Fruit fly (Drosophila melanogaster): ENCODE results near the gene Cpr76Bd.

Gene Cpr76Bd

DNA sequence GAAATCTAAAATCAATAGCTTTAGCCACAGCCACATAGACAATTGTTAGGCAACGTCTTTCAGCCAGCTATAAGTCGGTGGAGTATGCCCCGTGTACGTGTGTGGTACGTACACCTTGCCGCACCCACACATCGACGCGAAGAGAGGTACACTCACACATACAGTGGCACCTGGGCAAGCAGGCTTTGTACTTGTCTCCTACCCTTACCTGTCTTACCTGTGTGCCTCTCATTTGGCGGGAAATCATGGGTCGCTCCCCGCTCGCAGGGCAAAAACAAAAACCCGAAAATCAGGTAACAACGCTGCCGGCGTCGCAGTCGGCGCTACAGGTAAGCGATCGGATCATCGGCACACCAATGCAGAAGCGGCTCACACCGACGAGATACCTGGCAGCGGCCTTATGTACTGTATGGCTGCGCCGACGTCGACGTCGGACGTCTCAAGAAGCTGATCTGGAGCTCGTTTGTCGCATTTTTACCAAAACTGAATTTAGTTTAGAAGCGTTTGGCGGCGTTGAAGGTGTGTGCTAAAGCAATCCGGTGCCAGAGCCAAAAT is 29.7 kb downstream of the Cpr76Bd start:
- TF ChIP-seq Clk (GFP tag; optimal IDR thresholded peaks at IDR 0.05) (no peak), CG12768 (GFP tag; optimal IDR thresholded peaks at IDR 0.05) (no peak), cic (GFP tag; optimal IDR thresholded peaks at IDR 0.05) (no peak)

DNA sequence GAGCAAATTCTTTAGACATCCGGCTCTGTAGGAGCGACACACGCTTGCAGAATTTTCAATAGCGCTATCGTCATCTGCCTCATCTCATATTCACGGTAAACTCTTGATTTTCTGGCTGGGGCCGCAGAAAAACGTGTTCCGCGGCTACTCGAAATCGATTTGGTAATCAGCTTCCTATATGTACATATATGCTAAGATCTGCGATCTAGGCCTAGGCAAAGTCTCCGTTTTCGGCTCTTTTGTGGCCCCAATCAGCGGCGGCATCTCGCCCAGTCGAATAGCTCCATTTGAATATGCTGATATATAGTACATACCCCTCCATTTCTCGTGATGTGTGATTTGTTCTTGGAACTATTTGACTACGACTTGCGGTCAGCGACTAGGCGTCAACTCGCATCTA is 30.5 kb downstream of the Cpr76Bd start:
- TF ChIP-seq Hr96 (GFP tag; optimal IDR thresholded peaks at IDR 0.05) (no peak), CG14711 (tag; optimal IDR thresholded peaks at IDR 0.05) (no peak), Crg-1 (GFP tag; optimal IDR thresholded peaks at IDR 0.05) (no peak), CG33017 (tag; optimal IDR thresholded peaks at IDR 0.05) (no peak), Clk (GFP tag; optimal IDR thresholded peaks at IDR 0.05) (no peak), tj (GFP tag; optimal IDR thresholded peaks at IDR 0.05) (no peak), CG11617 (GFP tag; optimal IDR thresholded peaks at IDR 0.05) (no peak), ovo (GFP tag; optimal IDR thresholded peaks at IDR 0.05) (no peak), cic (GFP tag; optimal IDR thresholded peaks at IDR 0.05) (no peak), cnc (optimal IDR thresholded peaks at IDR 0.05) (no peak), pad (GFP tag; optimal IDR thresholded peaks at IDR 0.05) (no peak), CG7101 (tag; optimal IDR thresholded peaks at IDR 0.05) (no peak), CG12768 (GFP tag; optimal IDR thresholded peaks at IDR 0.05) (no peak), kay (GFP tag; ENCODE audit: borderline replicate concordance) (no peak), toe (GFP tag; optimal IDR thresholded peaks at IDR 0.05) (no peak), bab1 (GFP tag; optimal IDR thresholded peaks at IDR 0.05) (no peak)

dm6 chr3L:19564905-19565700 is 32.6 kb downstream of the Cpr76Bd start:
- no peak for TF ChIP-seq CG7045 (GFP tag; optimal IDR thresholded peaks at IDR 0.05)
- TF ChIP-seq toe (GFP tag; optimal IDR thresholded peaks at IDR 0.05), result no peak
- TF ChIP-seq CG14711 (tag; optimal IDR thresholded peaks at IDR 0.05), result no peak
- TF ChIP-seq kay (GFP tag; ENCODE audit: borderline replicate concordance), result no peak
- no peak for TF ChIP-seq Clk (GFP tag; optimal IDR thresholded peaks at IDR 0.05)
- TF ChIP-seq CG1620 (GFP tag; optimal IDR thresholded peaks at IDR 0.05), result no peak
- no peak for TF ChIP-seq ovo (GFP tag; optimal IDR thresholded peaks at IDR 0.05)
- no peak for TF ChIP-seq Mnt (GFP tag; optimal IDR thresholded peaks at IDR 0.05)
- no peak for TF ChIP-seq pad (GFP tag; optimal IDR thresholded peaks at IDR 0.05)
- TF ChIP-seq Hr96 (GFP tag; optimal IDR thresholded peaks at IDR 0.05), result no peak
- no peak for TF ChIP-seq CG7101 (tag; optimal IDR thresholded peaks at IDR 0.05)
- no peak for TF ChIP-seq CG33017 (tag; optimal IDR thresholded peaks at IDR 0.05)
- no peak for TF ChIP-seq CG12768 (GFP tag; optimal IDR thresholded peaks at IDR 0.05)
- no peak for TF ChIP-seq tj (GFP tag; optimal IDR thresholded peaks at IDR 0.05)
- no peak for TF ChIP-seq CG5204 (GFP tag; optimal IDR thresholded peaks at IDR 0.05)
- TF ChIP-seq bab1 (GFP tag; optimal IDR thresholded peaks at IDR 0.05), result no peak
- no peak for TF ChIP-seq cnc (optimal IDR thresholded peaks at IDR 0.05)
- no peak for TF ChIP-seq CG11617 (GFP tag; optimal IDR thresholded peaks at IDR 0.05)

- no peak for TF ChIP-seq ovo (GFP tag; optimal IDR thresholded peaks at IDR 0.05)
- TF ChIP-seq tj (GFP tag; optimal IDR thresholded peaks at IDR 0.05), result no peak
- TF ChIP-seq Mnt (GFP tag; optimal IDR thresholded peaks at IDR 0.05), result no peak
- no peak for TF ChIP-seq cnc (optimal IDR thresholded peaks at IDR 0.05)
- no peak for TF ChIP-seq CG7045 (GFP tag; optimal IDR thresholded peaks at IDR 0.05)
- TF ChIP-seq Hr96 (GFP tag; optimal IDR thresholded peaks at IDR 0.05), result no peak
- no peak for TF ChIP-seq pad (GFP tag; optimal IDR thresholded peaks at IDR 0.05)
- no peak for TF ChIP-seq CG11617 (GFP tag; optimal IDR thresholded peaks at IDR 0.05)
- TF ChIP-seq Clk (GFP tag; optimal IDR thresholded peaks at IDR 0.05), result no peak
- TF ChIP-seq kay (GFP tag; ENCODE audit: borderline replicate concordance), result no peak
- no peak for TF ChIP-seq CG5204 (GFP tag; optimal IDR thresholded peaks at IDR 0.05)
- no peak for TF ChIP-seq toe (GFP tag; optimal IDR thresholded peaks at IDR 0.05)
- no peak for TF ChIP-seq bab1 (GFP tag; optimal IDR thresholded peaks at IDR 0.05)
- TF ChIP-seq cic (GFP tag; optimal IDR thresholded peaks at IDR 0.05), result no peak
- no peak for TF ChIP-seq CG1620 (GFP tag; optimal IDR thresholded peaks at IDR 0.05)
- no peak for TF ChIP-seq CG33017 (tag; optimal IDR thresholded peaks at IDR 0.05)
- TF ChIP-seq Crg-1 (GFP tag; optimal IDR thresholded peaks at IDR 0.05), result no peak
- TF ChIP-seq CG12768 (GFP tag; optimal IDR thresholded peaks at IDR 0.05), result no peak
- no peak for TF ChIP-seq CG7101 (tag; optimal IDR thresholded peaks at IDR 0.05)
These were observed 33.6 kb downstream of the Cpr76Bd start for dm6 chr3L:19566127-19566526.

- TF ChIP-seq Clk (GFP tag; optimal IDR thresholded peaks at IDR 0.05), result no peak
- TF ChIP-seq tj (GFP tag; optimal IDR thresholded peaks at IDR 0.05), result no peak
- no peak for TF ChIP-seq CG1620 (GFP tag; optimal IDR thresholded peaks at IDR 0.05)
- TF ChIP-seq kay (GFP tag; ENCODE audit: borderline replicate concordance), result no peak
- no peak for TF ChIP-seq ovo (GFP tag; optimal IDR thresholded peaks at IDR 0.05)
- no peak for TF ChIP-seq CG12768 (GFP tag; optimal IDR thresholded peaks at IDR 0.05)
- TF ChIP-seq bab1 (GFP tag; optimal IDR thresholded peaks at IDR 0.05), result no peak
These were observed 36.5 kb downstream of the Cpr76Bd start for dm6 chr3L:19568999-19569398.

dm6 chr3L:19569407-19569806 is 36.9 kb downstream of the Cpr76Bd start:
- TF ChIP-seq CG5204 (GFP tag; optimal IDR thresholded peaks at IDR 0.05) (no peak), CG14711 (tag; optimal IDR thresholded peaks at IDR 0.05) (no peak), Hr96 (GFP tag; optimal IDR thresholded peaks at IDR 0.05) (no peak), CG33017 (tag; optimal IDR thresholded peaks at IDR 0.05) (no peak)
